Worm (Caenorhabditis elegans) whole organism, early embryonic: ENCODE results near the gene nceh-1.

Experiments used
- B0310.2 ChIP-seq: sonication (generic microtip); optimal IDR thresholded peaks from 2 replicates; lab custom pipeline; 2016; ENCODE audit warnings: mild to moderate bottlenecking, missing genetic modification characterization, missing compliant biosample characterization
- F13C5.2 ChIP-seq: sonication (generic microtip); optimal IDR thresholded peaks from 2 replicates; lab custom pipeline; 2017; ENCODE audit warnings: mild to moderate bottlenecking, missing genetic modification characterization, inconsistent platforms, missing compliant biosample characterization
- aly-1 ChIP-seq: sonication (generic microtip); optimal IDR thresholded peaks from 2 replicates; lab custom pipeline; 2016; ENCODE audit warnings: missing genetic modification characterization, missing compliant biosample characterization
- ama-1 ChIP-seq: fragments of 150-350 bp; optimal IDR thresholded peaks from 2 replicates; lab custom pipeline; 2014
- ceh-13 ChIP-seq: fragments of 200-800 bp; sonication (Bioruptor generic); optimal IDR thresholded peaks from 2 replicates; lab custom pipeline; 2018; ENCODE audit warnings: mild to moderate bottlenecking, missing genetic modification characterization, missing compliant biosample characterization
- ceh-36 ChIP-seq: sonication (generic microtip); optimal IDR thresholded peaks from 2 replicates; lab custom pipeline; 2016; ENCODE audit warnings: missing genetic modification characterization, inconsistent platforms, missing compliant biosample characterization
- ets-7 ChIP-seq: sonication (generic microtip); optimal IDR thresholded peaks from 2 replicates; lab custom pipeline; 2016; ENCODE audit warnings: missing genotype, missing genetic modification characterization, missing compliant biosample characterization
- flt-1 ChIP-seq: fragments of 200-800 bp; sonication (Bioruptor generic); IDR thresholded peaks from 2 replicates; pipeline ENCODE4 v1.3.6; 2022; ENCODE audit warnings: missing genetic modification characterization, missing compliant biosample characterization
- hmbx-1 ChIP-seq: sonication (generic microtip); optimal IDR thresholded peaks from 2 replicates; lab custom pipeline; 2016; ENCODE audit warnings: mild to moderate bottlenecking, missing genetic modification characterization, missing compliant biosample characterization
- hmg-4 ChIP-seq: fragments of 200-800 bp; sonication (Bioruptor generic); optimal IDR thresholded peaks from 2 replicates; lab custom pipeline; 2018; ENCODE audit warnings: mild to moderate bottlenecking, missing genetic modification characterization, missing compliant biosample characterization
- hnd-1 ChIP-seq: sonication (generic microtip); optimal IDR thresholded peaks from 2 replicates; lab custom pipeline; 2016; ENCODE audit warnings: missing genetic modification characterization, missing compliant biosample characterization
- pes-1 ChIP-seq: fragments of 200-800 bp; sonication (Bioruptor generic); IDR thresholded peaks from 2 replicates; pipeline ENCODE4 v1.3.6; 2022; ENCODE audit warnings: missing genetic modification reagents, missing genetic modification characterization, missing compliant biosample characterization
- scrt-1 ChIP-seq: fragments of 200-800 bp; sonication (Bioruptor generic); IDR thresholded peaks from 2 replicates; pipeline ENCODE4 v1.3.6; 2022; ENCODE audit warnings: missing genetic modification characterization, missing compliant biosample characterization
- sea-1 ChIP-seq: fragments of 200-800 bp; sonication (Bioruptor generic); conservative IDR thresholded peaks from 2 replicates; pipeline ENCODE4 v1.3.6; 2022; ENCODE audit warnings: missing genetic modification characterization, missing compliant biosample characterization
- tbx-11 ChIP-seq: fragments of 200-800 bp; sonication (Bioruptor generic); IDR thresholded peaks from 2 replicates; pipeline ENCODE4 v1.3.6; 2022; ENCODE audit warnings: missing genetic modification characterization, missing compliant biosample characterization
- tbx-37 ChIP-seq: fragments of 200-800 bp; sonication (Bioruptor generic); conservative IDR thresholded peaks from 2 replicates; pipeline ENCODE4 v1.3.6; 2022; ENCODE audit warnings: missing genetic modification reagents, missing genetic modification characterization, missing compliant biosample characterization
- tra-4 ChIP-seq: sonication (generic microtip); optimal IDR thresholded peaks from 2 replicates; lab custom pipeline; 2017; ENCODE audit warnings: missing genetic modification characterization, missing compliant biosample characterization

Gene nceh-1

ce11 chrV:19429605-19430004 is 52.4 kb downstream of the nceh-1 start:
- TF ChIP-seq ama-1 = no peak
- TF ChIP-seq ceh-36 (tag; lab: Kevin White, UChicago) = no peak
- TF ChIP-seq ceh-13 (GFP tag; lab: Kevin White, UChicago) = no peak
- no peak for TF ChIP-seq tbx-11 (GFP tag; lab: Robert Waterston, UW)
- TF ChIP-seq tra-4 = no peak
- TF ChIP-seq pes-1 (GFP tag; lab: Robert Waterston, UW) = no peak
- TF ChIP-seq hmbx-1 = no peak
- no peak for TF ChIP-seq B0310.2
- TF ChIP-seq hmg-4 = no peak
- TF ChIP-seq tbx-37 (GFP tag; lab: Robert Waterston, UW) = no peak
- no peak for TF ChIP-seq flt-1
- no peak for TF ChIP-seq F13C5.2 (tag; lab: Kevin White, UChicago)
- TF ChIP-seq ets-7 (tag; lab: Kevin White, UChicago) = no peak
- no peak for TF ChIP-seq hnd-1 (tag; lab: Kevin White, UChicago)
- no peak for TF ChIP-seq aly-1 (tag; lab: Kevin White, UChicago)
- no peak for TF ChIP-seq sea-1 (GFP tag; lab: Robert Waterston, UW)
- TF ChIP-seq scrt-1 = no peak

ce11 chrV:19430351-19430913 is 53.2 kb downstream of the nceh-1 start:
- no peak for TF ChIP-seq scrt-1
- TF ChIP-seq ceh-36 (tag; lab: Kevin White, UChicago) = peak; percentile 50
- peak; percentile 26 for TF ChIP-seq hmg-4
- no peak for TF ChIP-seq hnd-1 (tag; lab: Kevin White, UChicago)
